Worm (Caenorhabditis elegans) whole organism, mixed stage, embryonic: ENCODE data around the gene lmbr-1.
"Not testable (repeated sequence)": the region's sequence is repeated elsewhere in the genome, so short reads cannot be mapped to it uniquely, and the experiment has no call there.

Experiments
- M03D4.4 ChIP-seq: sonication (generic microtip); optimal IDR thresholded peaks from 2 replicates; lab custom pipeline; 2017; ENCODE audit warnings: mild to moderate bottlenecking, missing genetic modification characterization, missing compliant biosample characterization
- elt-1 ChIP-seq: sonication (generic microtip); optimal IDR thresholded peaks from 2 replicates; lab custom pipeline; 2017; ENCODE audit warnings: missing genetic modification characterization, mild to moderate bottlenecking, missing compliant biosample characterization, antibody characterized with exemption, moderate library complexity, borderline replicate concordance; ENCODE audit not compliant: insufficient read depth
- elt-3 ChIP-seq: fragments of 150-350 bp; optimal IDR thresholded peaks from 2 replicates; lab custom pipeline; 2014; ENCODE audit warnings: missing biosample characterization, missing genetic modification characterization
- flh-1 ChIP-seq: fragments of 200-800 bp; sonication (Bioruptor generic); optimal IDR thresholded peaks from 2 replicates; lab custom pipeline; 2018; ENCODE audit warnings: mild to moderate bottlenecking, missing genetic modification characterization, moderate library complexity, missing compliant biosample characterization
- lin-13 ChIP-seq: fragments of 150-350 bp; optimal IDR thresholded peaks from 2 replicates; lab custom pipeline; 2014; ENCODE audit warnings: missing biosample characterization, missing genetic modification characterization
- mab-5 ChIP-seq: fragments of 150-350 bp; optimal IDR thresholded peaks from 2 replicates; lab custom pipeline; 2014; ENCODE audit warnings: missing biosample characterization, missing genetic modification characterization
- mep-1 ChIP-seq: fragments of 150-350 bp; optimal IDR thresholded peaks from 2 replicates; lab custom pipeline; 2017; ENCODE audit warnings: missing biosample characterization, missing genetic modification reagents, missing genetic modification characterization, inconsistent platforms
- nhr-12 ChIP-seq: fragments of 150-350 bp; optimal IDR thresholded peaks from 2 replicates; lab custom pipeline; 2014; ENCODE audit warnings: missing biosample characterization, missing genetic modification characterization
- nhr-237 ChIP-seq: fragments of 150-350 bp; optimal IDR thresholded peaks from 2 replicates; lab custom pipeline; 2014; ENCODE audit warnings: missing biosample characterization, missing genetic modification characterization
- unc-39 ChIP-seq: fragments of 150-350 bp; optimal IDR thresholded peaks from 2 replicates; lab custom pipeline; 2014; ENCODE audit warnings: missing biosample characterization, missing genetic modification characterization
- unc-62 ChIP-seq: fragments of 150-350 bp; optimal IDR thresholded peaks from 2 replicates; lab custom pipeline; 2014; ENCODE audit warnings: missing biosample characterization, missing genetic modification reagents, missing genetic modification characterization
- zip-8 ChIP-seq: fragments of 150-350 bp; optimal IDR thresholded peaks from 2 replicates; lab custom pipeline; 2014; ENCODE audit warnings: missing biosample characterization, missing genetic modification characterization
- ztf-11 ChIP-seq: fragments of 150-350 bp; optimal IDR thresholded peaks from 2 replicates; lab custom pipeline; 2014; ENCODE audit warnings: missing biosample characterization, missing genetic modification characterization

DNA sequence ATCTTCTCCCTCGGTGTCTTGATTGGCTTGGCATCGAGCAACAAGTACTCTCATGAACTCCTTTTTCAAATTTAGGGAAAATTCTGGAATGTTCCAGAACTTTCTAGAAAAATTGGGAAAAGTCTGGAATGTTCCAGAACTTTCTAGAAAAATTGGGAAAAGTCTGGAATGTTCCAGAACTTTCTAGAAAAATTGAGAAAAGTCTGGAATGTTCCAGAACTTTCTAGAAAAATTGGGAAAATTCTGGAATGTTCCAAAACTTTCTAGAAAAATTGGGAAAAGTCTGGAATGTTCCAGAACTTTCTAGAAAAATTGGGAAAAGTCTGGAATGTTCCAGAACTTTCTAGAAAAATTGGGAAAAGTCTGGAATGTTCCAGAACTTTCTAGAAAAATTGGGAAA is 27.8 kb upstream of the lmbr-1 start, which contains the start of gene ZC262.7:
- not testable (repeated sequence) for TF ChIP-seq mep-1 (tag; lab: Kevin White, UChicago); elt-1 (tag; lab: Kevin White, UChicago); nhr-237 (tag; lab: Kevin White, UChicago); unc-62 (GFP tag; lab: Kevin White, UChicago); M03D4.4 (tag; lab: Kevin White, UChicago); unc-39 (tag; lab: Kevin White, UChicago); elt-3 (tag; lab: Kevin White, UChicago); lin-13 (tag; lab: Kevin White, UChicago); nhr-12 (tag; lab: Kevin White, UChicago); zip-8 (tag; lab: Kevin White, UChicago); ztf-11 (tag; lab: Kevin White, UChicago); mab-5 (tag; lab: Kevin White, UChicago); flh-1 (GFP tag; lab: Kevin White, UChicago)
